Worm (Caenorhabditis elegans) whole organism, young adult: ENCODE data around the gene F35H10.3.
"Not testable (repeated sequence)": the region's sequence is repeated elsewhere in the genome, so short reads cannot be mapped to it uniquely, and the experiment has no call there.

Experiments used
- B0035.1 ChIP-seq: sonication (generic microtip); optimal IDR thresholded peaks from 2 replicates; lab custom pipeline; 2016; ENCODE audit warnings: missing genetic modification characterization, mild to moderate bottlenecking, missing compliant biosample characterization, missing genotype, missing genetic modification reagents
- B0336.3 ChIP-seq: fragments of 200-800 bp; sonication (Bioruptor generic); IDR thresholded peaks from 2 replicates; pipeline ENCODE4 v1.3.6; 2022; ENCODE audit warnings: missing genetic modification characterization, missing compliant biosample characterization
- C06A6.2 ChIP-seq: fragments of 200-800 bp; sonication (Bioruptor generic); conservative IDR thresholded peaks from 2 replicates; pipeline ENCODE4 v1.3.6; 2022; ENCODE audit warnings: missing genetic modification characterization, missing compliant biosample characterization
- C17E4.6 ChIP-seq: fragments of 200-800 bp; sonication (Bioruptor generic); IDR thresholded peaks from 2 replicates; pipeline ENCODE4 v1.3.6; 2022; ENCODE audit warnings: missing genetic modification reagents, missing genetic modification characterization, missing compliant biosample characterization
- F33H1.4 ChIP-seq: fragments of 200-800 bp; sonication (Bioruptor generic); IDR thresholded peaks from 2 replicates; pipeline ENCODE4 v1.3.6; 2022; ENCODE audit warnings: missing genetic modification reagents, missing genetic modification characterization, missing compliant biosample characterization
- F37B4.10 ChIP-seq: fragments of 200-800 bp; sonication (Bioruptor generic); IDR thresholded peaks from 2 replicates; pipeline ENCODE4 v1.3.6; 2022; ENCODE audit warnings: missing genetic modification characterization, missing compliant biosample characterization
- F57A8.1 ChIP-seq: fragments of 200-800 bp; sonication (Bioruptor generic); optimal IDR thresholded peaks from 2 replicates; lab custom pipeline; 2018; ENCODE audit warnings: mild to moderate bottlenecking, missing genetic modification characterization, moderate library complexity, missing compliant biosample characterization
- K12H6.12 ChIP-seq: fragments of 200-800 bp; sonication (Bioruptor generic); optimal IDR thresholded peaks from 2 replicates; lab custom pipeline; 2018; ENCODE audit warnings: mild to moderate bottlenecking, missing genetic modification characterization, missing compliant biosample characterization
- aptf-2 ChIP-seq: fragments of 200-800 bp; sonication (Bioruptor generic); conservative IDR thresholded peaks from 2 replicates; pipeline ENCODE4 v1.3.6; 2022; ENCODE audit warnings: missing genetic modification reagents, missing genetic modification characterization, missing compliant biosample characterization
- aptf-3 ChIP-seq: fragments of 200-800 bp; sonication (Bioruptor generic); IDR thresholded peaks from 2 replicates; pipeline ENCODE4 v1.3.6; 2022; ENCODE audit warnings: missing genetic modification characterization, missing compliant biosample characterization
- athp-1 ChIP-seq: sonication (generic microtip); optimal IDR thresholded peaks from 2 replicates; lab custom pipeline; 2017; ENCODE audit warnings: mild to moderate bottlenecking, missing genetic modification characterization, missing compliant biosample characterization
- ceh-27 ChIP-seq: fragments of 200-800 bp; sonication (Bioruptor generic); optimal IDR thresholded peaks from 2 replicates; lab custom pipeline; 2018; ENCODE audit warnings: mild to moderate bottlenecking, missing genetic modification characterization, moderate library complexity, missing compliant biosample characterization
- ceh-79 ChIP-seq: sonication (generic microtip); optimal IDR thresholded peaks from 2 replicates; lab custom pipeline; 2017; ENCODE audit warnings: mild to moderate bottlenecking, missing genetic modification characterization, missing compliant biosample characterization
- chd-7 ChIP-seq: sonication (generic microtip); optimal IDR thresholded peaks from 2 replicates; lab custom pipeline; 2016; ENCODE audit warnings: mild to moderate bottlenecking, missing genetic modification characterization, moderate library complexity, missing compliant biosample characterization
- efl-1 ChIP-seq: fragments of 150-350 bp; optimal IDR thresholded peaks from 2 replicates; lab custom pipeline; 2014; ENCODE audit warnings: missing biosample characterization, missing genetic modification reagents, missing genetic modification characterization
- egl-18 ChIP-seq: fragments of 200-800 bp; sonication (Bioruptor generic); IDR thresholded peaks from 2 replicates; pipeline ENCODE4 v1.3.6; 2022; ENCODE audit warnings: missing genetic modification reagents, missing genetic modification characterization, missing compliant biosample characterization
- egl-44 ChIP-seq: fragments of 200-800 bp; sonication (Bioruptor generic); IDR thresholded peaks from 2 replicates; pipeline ENCODE4 v1.3.6; 2022; ENCODE audit warnings: missing genetic modification reagents, missing genetic modification characterization, missing compliant biosample characterization
- hlh-12 ChIP-seq: sonication (generic microtip); optimal IDR thresholded peaks from 2 replicates; lab custom pipeline; 2016; ENCODE audit warnings: missing genetic modification characterization, missing compliant biosample characterization
- hrde-1 ChIP-seq: sonication (generic microtip); optimal IDR thresholded peaks from 2 replicates; lab custom pipeline; 2016; ENCODE audit warnings: missing genetic modification characterization, mild to moderate bottlenecking, missing compliant biosample characterization, moderate library complexity, missing genotype, missing genetic modification reagents, borderline replicate concordance
- let-607 ChIP-seq, 2 experiments: fragments of 200-800 bp in 1 of 2; sonication (Bioruptor generic) in 1 of 2; sonication (generic microtip) in 1 of 2; optimal IDR thresholded peaks; 2 replicates each; lab custom pipeline; 2016 to 2018; ENCODE audit warnings: mild to moderate bottlenecking in 2 of 2, missing compliant biosample characterization in 2 of 2, missing genetic modification characterization in 2 of 2, moderate library complexity in 2 of 2, missing genotype in 1 of 2
- lin-40 ChIP-seq: sonication (generic microtip); optimal IDR thresholded peaks from 2 replicates; lab custom pipeline; 2016; ENCODE audit warnings: missing genetic modification characterization, mild to moderate bottlenecking, missing compliant biosample characterization, missing genotype, missing genetic modification reagents
- lin-54 ChIP-seq: fragments of 200-800 bp; sonication (Bioruptor generic); optimal IDR thresholded peaks from 2 replicates; lab custom pipeline; 2018; ENCODE audit warnings: mild to moderate bottlenecking, missing genetic modification characterization, missing compliant biosample characterization
- madf-6 ChIP-seq: fragments of 200-800 bp; sonication (Bioruptor generic); IDR thresholded peaks from 2 replicates; pipeline ENCODE4 v1.3.6; 2022; ENCODE audit warnings: missing genetic modification reagents, missing genetic modification characterization, missing compliant biosample characterization
- mxl-1 ChIP-seq: sonication (generic microtip); optimal IDR thresholded peaks from 2 replicates; lab custom pipeline; 2016; ENCODE audit warnings: missing genetic modification characterization, missing compliant biosample characterization
- nhr-120 ChIP-seq: fragments of 200-800 bp; sonication (Bioruptor generic); IDR thresholded peaks from 2 replicates; pipeline ENCODE4 v1.3.6; 2022; ENCODE audit warnings: missing genetic modification characterization, missing compliant biosample characterization
- pbrm-1 ChIP-seq: fragments of 200-800 bp; sonication (Bioruptor generic); IDR thresholded peaks from 2 replicates; pipeline ENCODE4 v1.3.6; 2022; ENCODE audit warnings: missing genetic modification reagents, missing genetic modification characterization, missing compliant biosample characterization
- rpc-1 ChIP-seq, 2 experiments: fragments of 150-350 bp in 1 of 2; sonication (generic microtip) in 1 of 2; optimal IDR thresholded peaks; 2 replicates each; lab custom pipeline; 2014 to 2018; ENCODE audit warnings: missing biosample characterization in 1 of 2, missing genetic modification characterization in 1 of 2, missing genetic modification reagents in 1 of 2, missing genotype in 1 of 2
- somi-1 ChIP-seq: fragments of 200-800 bp; sonication (Bioruptor generic); optimal IDR thresholded peaks from 2 replicates; lab custom pipeline; 2018; ENCODE audit warnings: mild to moderate bottlenecking, missing genetic modification characterization, missing compliant biosample characterization
- tbx-9 ChIP-seq: sonication (generic microtip); optimal IDR thresholded peaks from 2 replicates; lab custom pipeline; 2016; ENCODE audit warnings: borderline replicate concordance, missing genetic modification characterization, inconsistent platforms, missing compliant biosample characterization
- tlf-1 ChIP-seq: fragments of 200-800 bp; sonication (Bioruptor generic); optimal IDR thresholded peaks from 2 replicates; lab custom pipeline; 2018; ENCODE audit warnings: mild to moderate bottlenecking, missing genetic modification characterization, missing compliant biosample characterization
- unc-130 ChIP-seq: sonication (generic microtip); optimal IDR thresholded peaks from 2 replicates; lab custom pipeline; 2016; ENCODE audit warnings: missing genetic modification reagents, missing genetic modification characterization, missing compliant biosample characterization
- ztf-18 ChIP-seq: sonication (generic microtip); optimal IDR thresholded peaks from 2 replicates; lab custom pipeline; 2016; ENCODE audit warnings: missing genotype, mild to moderate bottlenecking, missing genetic modification characterization, missing compliant biosample characterization
- ztf-28 ChIP-seq: fragments of 200-800 bp; sonication (Bioruptor generic); IDR thresholded peaks from 2 replicates; pipeline ENCODE4 v1.3.6; 2022; ENCODE audit warnings: missing genetic modification reagents, missing genetic modification characterization, missing compliant biosample characterization
- ztf-3 ChIP-seq: fragments of 200-800 bp; sonication (Bioruptor generic); optimal IDR thresholded peaks from 2 replicates; lab custom pipeline; 2018; ENCODE audit warnings: mild to moderate bottlenecking, missing genetic modification characterization, missing compliant biosample characterization

The F35H10.3 gene

DNA sequence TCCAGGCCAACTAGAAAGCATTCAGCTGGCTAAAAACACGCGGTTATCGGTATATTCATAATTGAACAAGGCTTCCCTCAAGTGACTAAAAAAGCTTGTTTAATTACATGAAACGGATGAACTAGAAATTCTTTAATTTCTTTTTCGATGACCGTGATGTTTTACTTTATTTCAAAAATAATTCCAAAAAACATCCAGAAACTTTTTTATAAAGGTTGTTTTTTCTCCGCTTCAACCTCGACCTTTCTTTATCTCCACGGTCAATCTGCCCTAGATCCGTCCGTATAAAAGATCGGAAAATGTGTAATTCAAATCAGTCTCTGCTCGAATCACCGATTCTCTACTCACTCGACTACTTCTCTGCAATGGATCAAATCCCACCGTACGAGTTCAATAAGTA is 19.8 kb downstream of the F35H10.3 start, which contains the start of gene F17E9.5:
F17E9.5 (plus strand) TSS at position 301 of the 400 bp plus-strand sequence.
- no peak for TF ChIP-seq unc-130 (GFP tag; lab: Kevin White, UChicago)
- TF ChIP-seq nhr-120: no peak
- TF ChIP-seq hrde-1 (tag; lab: Kevin White, UChicago): no peak
- no peak for TF ChIP-seq lin-54 (GFP tag; lab: Kevin White, UChicago)
- no peak for TF ChIP-seq B0035.1 (tag; lab: Kevin White, UChicago)
- no peak for TF ChIP-seq tbx-9
- no peak for TF ChIP-seq chd-7 (tag; lab: Kevin White, UChicago)
- no peak for TF ChIP-seq rpc-1 (optimal IDR thresholded peaks at IDR 0.05; lab: Kevin White, UChicago)
- no peak for TF ChIP-seq rpc-1 (tag; optimal IDR thresholded peaks at IDR 0.05; lab: Kevin White, UChicago)
- no peak for TF ChIP-seq F57A8.1 (GFP tag; lab: Kevin White, UChicago)
- no peak for TF ChIP-seq K12H6.12
- TF ChIP-seq aptf-3 (GFP tag; lab: Robert Waterston, UW): no peak
- no peak for TF ChIP-seq somi-1
- TF ChIP-seq egl-44 (GFP tag; lab: Robert Waterston, UW): no peak
- no peak for TF ChIP-seq ceh-79 (tag; lab: Kevin White, UChicago)
- TF ChIP-seq mxl-1 (tag; lab: Kevin White, UChicago): no peak
- no peak for TF ChIP-seq lin-40 (tag; lab: Kevin White, UChicago)
- no peak for TF ChIP-seq hlh-12
- no peak for TF ChIP-seq F37B4.10 (GFP tag; lab: Robert Waterston, UW)
- no peak for TF ChIP-seq let-607 (tag; optimal IDR thresholded peaks at IDR 0.05; lab: Kevin White, UChicago)
- TF ChIP-seq, all 124 proteins: peak for 0

DNA sequence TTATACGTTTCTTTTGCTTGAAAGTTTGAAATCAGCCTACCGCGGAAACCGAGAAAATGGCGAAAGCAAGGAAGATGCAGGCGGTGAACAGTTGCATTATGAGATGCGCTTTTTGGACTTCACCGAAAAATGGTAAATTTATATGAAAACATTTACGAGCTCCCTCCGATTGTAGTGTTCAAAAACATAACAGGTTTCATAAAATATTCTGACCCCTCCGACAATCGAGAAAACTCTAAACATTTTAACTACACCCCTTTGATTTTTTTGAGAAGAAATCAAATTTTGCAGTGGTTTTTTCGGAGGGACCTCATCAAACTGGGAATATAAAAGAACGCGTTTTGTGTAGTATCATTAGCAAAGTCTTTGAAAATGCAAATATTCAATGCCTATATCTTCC is 21.3 kb downstream of the F35H10.3 start, which contains the start of the genes F17E9.18 and F17E9.15:
F17E9.18 (minus strand) TSS at position 101 of the 400 bp plus-strand sequence.
F17E9.15 (plus strand) TSS at position 368 of the 400 bp plus-strand sequence.
- TF ChIP-seq pbrm-1 (GFP tag; lab: Robert Waterston, UW) (no peak), athp-1 (no peak), C06A6.2 (no peak), egl-18 (GFP tag; lab: Robert Waterston, UW) (no peak), aptf-2 (GFP tag; lab: Robert Waterston, UW) (no peak), ztf-3 (GFP tag; lab: Kevin White, UChicago) (no peak), ceh-79 (tag; lab: Kevin White, UChicago) (no peak), ztf-18 (tag; lab: Kevin White, UChicago) (no peak), tlf-1 (GFP tag; lab: Kevin White, UChicago) (no peak)

DNA sequence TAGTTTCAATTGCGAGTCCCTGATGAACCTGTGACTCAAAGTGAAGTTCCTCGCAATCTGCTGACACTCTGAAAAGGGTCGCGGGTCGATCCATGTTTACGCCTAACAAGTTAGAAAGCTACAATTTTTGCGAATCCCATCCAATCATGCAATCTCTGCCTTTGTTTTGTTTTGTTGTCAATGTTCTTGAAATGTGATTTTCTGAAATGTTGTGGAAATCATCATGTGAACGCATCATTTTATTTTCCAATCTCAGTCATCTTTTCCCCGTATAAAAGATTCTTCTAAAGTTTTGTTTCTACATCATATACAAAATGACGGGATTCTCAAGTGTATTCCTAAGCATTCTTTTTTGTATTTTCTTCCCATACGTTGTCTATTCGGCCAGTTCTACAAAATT is 22.3 kb downstream of the F35H10.3 start, which contains the start of gene F17E9.4:
F17E9.4 (plus strand) TSS at position 301 of the 400 bp plus-strand sequence.
- TF ChIP-seq madf-6 (GFP tag; lab: Robert Waterston, UW) (no peak), ceh-27 (GFP tag; lab: Kevin White, UChicago) (no peak), F33H1.4 (GFP tag; lab: Robert Waterston, UW) (no peak), C17E4.6 (no peak), efl-1 (GFP tag; lab: Kevin White, UChicago) (no peak)
- TF ChIP-seq, all 124 proteins: peak for 0

DNA sequence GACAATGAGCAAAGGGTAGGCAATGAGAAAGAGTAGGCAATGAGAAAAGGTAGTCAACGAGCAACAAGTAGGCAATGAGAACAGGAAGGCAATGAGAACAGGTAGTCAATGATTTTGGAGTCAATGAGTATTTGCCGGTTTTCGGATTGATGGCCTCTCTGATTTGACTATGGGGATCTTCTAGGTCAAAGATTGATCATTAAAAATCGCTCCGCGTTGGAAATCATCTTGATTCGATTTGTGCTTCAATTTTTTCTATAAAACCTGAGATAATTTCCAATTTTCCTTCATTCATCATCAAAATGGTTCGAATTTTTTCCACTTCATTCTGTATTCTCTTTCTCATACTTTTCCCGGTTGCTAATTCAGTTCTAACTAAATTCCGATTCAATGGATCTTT is 26.3 kb downstream of the F35H10.3 start, which contains the start of gene F17E9.16:
F17E9.16 (plus strand) TSS at position 301 of the 400 bp plus-strand sequence.
- TF ChIP-seq ztf-3 (GFP tag; lab: Kevin White, UChicago); ztf-28 (GFP tag; lab: Robert Waterston, UW); B0336.3 (GFP tag; lab: Robert Waterston, UW): not testable (repeated sequence)
